Worm (Caenorhabditis elegans): Measurements from ENCODE around the gene cdr-2.

The cdr-2 gene

DNA sequence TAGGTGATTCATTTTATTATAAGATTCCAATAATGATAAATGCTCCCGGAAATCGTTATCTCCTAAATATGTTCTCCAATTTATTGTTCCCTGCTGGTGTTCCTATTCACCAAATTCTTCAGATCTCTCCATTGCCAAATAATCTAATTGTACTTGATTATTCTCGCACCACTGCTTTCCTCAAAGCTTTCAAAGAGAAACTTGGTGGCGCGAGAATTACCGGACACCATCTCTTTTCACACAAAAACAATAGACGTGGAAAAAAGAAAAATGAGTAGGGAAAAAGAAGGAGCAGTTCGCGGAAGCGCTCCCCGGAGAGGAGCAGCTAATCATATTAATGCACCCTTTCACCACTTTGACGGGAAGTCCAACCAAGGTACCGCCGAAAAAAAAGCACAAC lies 5.9 kb upstream of the cdr-2 start:
- no peak for TF ChIP-seq snpc-4 (tag; optimal IDR thresholded peaks at IDR 0.05)
- TF ChIP-seq aha-1 (tag) = peak; percentile 61
- no peak for TF ChIP-seq snpc-1.2 (GFP tag; IDR thresholded peaks at IDR 0.05)

DNA sequence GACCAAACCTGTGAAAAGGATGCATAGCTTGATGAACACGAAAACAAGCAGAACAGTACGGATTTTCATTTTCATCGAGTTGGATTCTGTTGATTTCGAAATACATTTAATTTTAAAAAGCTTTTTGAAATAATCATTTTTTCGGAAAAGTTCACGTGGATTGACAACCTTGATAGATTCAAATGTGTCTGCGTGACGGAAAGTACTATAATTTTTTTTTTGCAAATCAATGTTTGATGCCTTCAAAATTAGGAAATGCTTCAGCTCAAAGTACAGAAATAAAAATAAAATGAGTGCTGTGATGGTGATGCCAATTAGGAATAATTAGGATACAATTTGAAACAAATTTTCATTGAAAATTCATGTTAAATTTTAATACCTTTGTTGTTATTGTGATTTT lies 5.3 kb upstream of the cdr-2 start, which contains the start of gene C54D10.4:
Gene C54D10.4 (minus strand): TSS at position 101 of the 400 bp plus-strand sequence.
- TF ChIP-seq ceh-82 (tag; optimal IDR thresholded peaks at IDR 0.05) (no peak), lin-13 (GFP tag; optimal IDR thresholded peaks at IDR 0.05) (no peak), skn-1 (tag; optimal IDR thresholded peaks at IDR 0.05) (no peak), lin-1 (GFP tag; IDR thresholded peaks at IDR 0.05) (no peak), zip-2 (tag; optimal IDR thresholded peaks at IDR 0.05) (no peak), F44E2.7 (GFP tag; IDR thresholded peaks at IDR 0.05) (no peak), Y5F2A.4 (GFP tag; optimal IDR thresholded peaks at IDR 0.05) (no peak), snpc-4 (tag; optimal IDR thresholded peaks at IDR 0.05) (no peak), daf-19 (GFP tag; conservative IDR thresholded peaks at IDR 0.05) (no peak), ZK337.2 (GFP tag; IDR thresholded peaks at IDR 0.05) (no peak), zfp-2 (tag; optimal IDR thresholded peaks at IDR 0.05) (no peak)

DNA sequence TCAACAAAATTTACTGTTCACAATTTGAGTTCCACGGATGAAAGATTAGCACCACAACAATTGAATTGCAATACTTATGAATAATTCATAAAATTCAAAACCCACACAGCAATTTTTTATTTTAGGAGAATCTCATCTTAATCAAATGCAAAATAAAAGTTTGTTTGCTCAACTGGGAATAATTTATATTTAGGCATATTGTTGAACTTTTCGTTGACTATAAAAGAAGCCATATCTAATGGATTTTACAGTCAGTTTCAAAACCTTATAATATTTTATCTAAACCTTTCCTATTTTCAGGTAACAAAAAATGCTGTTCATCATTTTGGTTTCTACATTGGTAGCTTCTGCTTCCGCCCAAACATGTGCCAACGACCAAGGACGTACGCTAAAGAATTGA lies 2.8 kb upstream of the cdr-2 start, which contains the start of gene C54D10.3:
Gene C54D10.3 (plus strand): TSS at position 301 of the 400 bp plus-strand sequence.
- TF ChIP-seq unc-62 (GFP tag; optimal IDR thresholded peaks at IDR 0.05 in 1 of 2) = peak in 1 of 2 experiments; percentile 87
- TF ChIP-seq unc-62 (tag; optimal IDR thresholded peaks at IDR 0.05) = no peak
- no peak for TF ChIP-seq rbr-2 (tag; optimal IDR thresholded peaks at IDR 0.05)

DNA sequence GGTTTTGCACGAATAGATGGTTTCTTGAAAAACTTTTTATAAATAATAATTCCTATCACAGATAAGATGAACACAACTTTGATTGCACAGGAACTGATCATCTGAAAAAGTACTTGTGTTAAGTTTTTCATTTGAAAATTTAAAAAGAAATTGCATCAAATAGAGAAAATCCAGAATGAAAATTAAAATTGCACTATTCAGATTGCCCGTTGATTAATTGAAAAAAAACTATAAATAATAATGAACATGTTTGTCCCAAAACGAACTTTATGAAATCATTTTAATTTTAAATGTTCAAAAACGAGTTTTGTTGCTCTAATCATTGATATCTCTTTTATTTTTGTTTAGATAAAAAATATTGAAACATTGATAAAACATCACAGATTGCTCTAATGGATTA lies 1.8 kb upstream of the cdr-2 start, which contains the start of gene cdr-3:
Gene cdr-3 (minus strand): TSS at position 101 of the 400 bp plus-strand sequence.
- TF ChIP-seq egl-27 (tag; optimal IDR thresholded peaks at IDR 0.05) (no peak), tra-1 (GFP tag; IDR thresholded peaks at IDR 0.05) (no peak), hmg-1.1 (GFP tag; IDR thresholded peaks at IDR 0.05) (no peak), snpc-1.2 (GFP tag; IDR thresholded peaks at IDR 0.05) (no peak), daf-19 (GFP tag; conservative IDR thresholded peaks at IDR 0.05) (no peak), nhr-237 (tag; optimal IDR thresholded peaks at IDR 0.05) (no peak), ceh-44 (GFP tag; IDR thresholded peaks at IDR 0.05) (no peak), zip-11 (GFP tag; IDR thresholded peaks at IDR 0.05) (no peak)

DNA sequence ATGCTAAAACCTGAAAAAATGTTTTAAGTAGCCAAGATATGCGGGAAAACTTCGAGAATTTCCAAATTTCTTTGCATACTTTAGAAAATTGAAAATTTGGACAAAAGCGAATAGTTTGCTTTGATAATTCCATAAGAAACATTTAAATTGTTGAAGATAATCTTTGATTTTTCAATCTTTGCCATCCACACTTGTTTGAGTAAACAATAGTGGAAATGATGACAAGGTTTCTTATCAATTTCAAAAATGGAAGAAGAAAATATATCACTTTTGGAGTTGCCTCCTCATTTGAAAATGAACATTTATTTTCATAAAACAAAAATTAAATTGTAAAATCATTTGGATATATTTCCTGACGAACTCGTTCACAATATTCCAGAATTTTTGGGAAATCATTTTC lies 1.1 kb downstream of the cdr-2 start:
- peak; percentile 16 for TF ChIP-seq nhr-28 (tag; optimal IDR thresholded peaks at IDR 0.05)
- no peak for TF ChIP-seq daf-16 (GFP tag; optimal IDR thresholded peaks at IDR 0.05)
- TF ChIP-seq daf-16 (tag; optimal IDR thresholded peaks at IDR 0.05) = peak; percentile 65
- no peak for TF ChIP-seq nhr-237 (tag; optimal IDR thresholded peaks at IDR 0.05)
- peak; percentile 55 for TF ChIP-seq pqm-1 (tag; optimal IDR thresholded peaks at IDR 0.05)
- peak; percentile 26 for TF ChIP-seq dve-1 (tag; optimal IDR thresholded peaks at IDR 0.05; ENCODE audit: insufficient read depth)

DNA sequence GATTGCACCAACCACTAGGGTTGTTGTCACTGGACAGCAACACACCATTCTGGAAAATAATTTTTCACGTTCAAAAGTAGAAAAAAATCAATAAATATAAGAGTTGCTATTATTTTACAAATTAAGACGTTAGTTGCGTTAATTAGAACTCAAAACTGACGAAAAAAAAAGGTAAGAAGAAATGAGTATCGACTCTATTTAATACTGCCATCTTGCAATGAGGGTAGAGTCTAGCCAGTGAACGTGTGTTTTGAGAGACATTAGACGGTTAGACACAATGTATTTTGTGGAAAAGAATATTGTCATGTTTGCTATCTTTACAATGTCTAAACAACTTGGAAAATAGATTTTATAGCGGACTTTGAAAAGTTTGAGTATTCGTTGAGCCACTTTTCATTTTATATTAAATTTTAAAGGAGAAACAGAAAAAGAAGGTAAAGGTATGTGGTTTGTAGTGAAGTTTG lies 1.8 kb downstream of the cdr-2 start, which contains the start of gene cdr-6:
Gene cdr-6 (minus strand): TSS at position 51 of the 464 bp plus-strand sequence.
- TF ChIP-seq mep-1 (tag; optimal IDR thresholded peaks at IDR 0.05) (peak; percentile 12), ceh-62 (tag; optimal IDR thresholded peaks at IDR 0.05) (no peak), Y48G9A.11 (GFP tag; IDR thresholded peaks at IDR 0.05) (no peak), mxl-2 (GFP tag; conservative IDR thresholded peaks at IDR 0.05) (no peak), arid-1 (GFP tag; conservative IDR thresholded peaks at IDR 0.05) (no peak), dmd-8 (GFP tag; IDR thresholded peaks at IDR 0.05) (no peak), nhr-48 (tag; optimal IDR thresholded peaks at IDR 0.05) (peak; percentile 13), nhr-6 (tag; optimal IDR thresholded peaks at IDR 0.05) (peak; percentile 52), lin-29 (GFP tag; IDR thresholded peaks at IDR 0.05) (no peak), madf-9 (GFP tag; conservative IDR thresholded peaks at IDR 0.05) (no peak), zfp-3 (GFP tag; conservative IDR thresholded peaks at IDR 0.05) (no peak), daf-8 (GFP tag; IDR thresholded peaks at IDR 0.05) (no peak), hmg-1.1 (GFP tag; IDR thresholded peaks at IDR 0.05) (0 out of 2 replicates have a peak, but pooled peaks have one; percentile 10), snpc-4 (tag; optimal IDR thresholded peaks at IDR 0.05) (no peak), Y75B8A.6 (GFP tag; IDR thresholded peaks at IDR 0.05) (no peak), dmd-6 (GFP tag; IDR thresholded peaks at IDR 0.05) (peak; percentile 51), F10B5.3 (tag; optimal IDR thresholded peaks at IDR 0.05) (no peak), nhr-11 (tag; optimal IDR thresholded peaks at IDR 0.05) (no peak), T20F7.1 (GFP tag; optimal IDR thresholded peaks at IDR 0.05) (peak; percentile 18), pqm-1 (tag; optimal IDR thresholded peaks at IDR 0.05) (no peak), egl-27 (tag; optimal IDR thresholded peaks at IDR 0.05) (no peak), aha-1 (tag) (no peak)

Measured in whole organism, L4 larva.